Fruit fly (Drosophila melanogaster) whole organism, wandering third instar larva: ENCODE results near the gene CG14877.
A peak's percentile ranks its signal among the peaks of the same experiment; 100 is the strongest.

Source experiments
- Abd-B ChIP-seq: fragments of >200 bp; optimal IDR thresholded peaks from 2 replicates; lab custom pipeline; 2017; ENCODE audit warnings: missing biosample characterization, missing genetic modification characterization
- CG32264 ChIP-seq: fragments of 200-800 bp; sonication (Bioruptor generic); optimal IDR thresholded peaks from 2 replicates; lab custom pipeline; 2016; ENCODE audit warnings: missing biosample characterization, missing genetic modification characterization
- CG9705 ChIP-seq: fragments of 200-800 bp; sonication (Bioruptor generic); optimal IDR thresholded peaks from 2 replicates; lab custom pipeline; 2018; ENCODE audit warnings: missing biosample characterization, mild to moderate bottlenecking, missing genetic modification characterization
- CrebA ChIP-seq: fragments of 200-800 bp; sonication (Bioruptor generic); optimal IDR thresholded peaks from 2 replicates; lab custom pipeline; 2016; ENCODE audit warnings: missing biosample characterization, mild to moderate bottlenecking, missing genetic modification characterization, borderline replicate concordance
- Dfd ChIP-seq: fragments of >200 bp; optimal IDR thresholded peaks from 2 replicates; lab custom pipeline; 2017; ENCODE audit warnings: missing biosample characterization, missing genetic modification characterization
- Dif ChIP-seq: fragments of 200-275, 200-300 bp; sonication (Bioruptor generic); optimal IDR thresholded peaks from 2 replicates; lab custom pipeline; 2018; ENCODE audit warnings: missing biosample characterization, missing genetic modification characterization; ENCODE audit not compliant: partially characterized antibody
- GATAd ChIP-seq: sonication (Bioruptor generic); optimal IDR thresholded peaks from 2 replicates; lab custom pipeline; 2016; ENCODE audit warnings: missing biosample characterization, missing genetic modification characterization
- HLH106 ChIP-seq: fragments of 200-800 bp; optimal IDR thresholded peaks from 3 replicates; lab custom pipeline; 2019; ENCODE audit warnings: missing biosample characterization, mild to moderate bottlenecking, missing genetic modification characterization, moderate library complexity
- Hnf4 ChIP-seq: fragments of 200-800 bp; sonication (Bioruptor generic); optimal IDR thresholded peaks from 2 replicates; lab custom pipeline; 2016; ENCODE audit warnings: missing biosample characterization, mild to moderate bottlenecking, missing genetic modification characterization
- Hr78 ChIP-seq: fragments of >200 bp; optimal IDR thresholded peaks from 2 replicates; lab custom pipeline; 2017; ENCODE audit warnings: missing biosample characterization, missing genetic modification characterization
- Hr83 ChIP-seq: fragments of 200-300 bp; sonication (Bioruptor generic); optimal IDR thresholded peaks from 2 replicates; lab custom pipeline; 2016; ENCODE audit warnings: missing biosample characterization, mild to moderate bottlenecking, missing genetic modification characterization, moderate library complexity; ENCODE audit not compliant: poor library complexity, severe bottlenecking
- Jra ChIP-seq: sonication (Bioruptor generic); optimal IDR thresholded peaks from 2 replicates; lab custom pipeline; 2016; ENCODE audit warnings: missing biosample characterization, missing genetic modification characterization
- Mio ChIP-seq: sonication (Bioruptor generic); optimal IDR thresholded peaks from 2 replicates; lab custom pipeline; 2016; ENCODE audit warnings: missing biosample characterization, missing genetic modification characterization
- Myc ChIP-seq: fragments of >200 bp; optimal IDR thresholded peaks from 2 replicates; lab custom pipeline; 2017
- N ChIP-seq: fragments of >200 bp; optimal IDR thresholded peaks from 2 replicates; lab custom pipeline; 2018; ENCODE audit warnings: missing biosample characterization, missing external identifiers, missing genetic modification characterization
- OdsH ChIP-seq: fragments of 200-800 bp; sonication (Bioruptor generic); optimal IDR thresholded peaks from 2 replicates; lab custom pipeline; 2016; ENCODE audit warnings: missing biosample characterization, mild to moderate bottlenecking, missing genetic modification characterization
- Rel ChIP-seq, 2 experiments: fragments of 200-800 bp; sonication (Bioruptor generic) in 1 of 2; optimal IDR thresholded peaks; 2 replicates in 1 of 2; 3 replicates in 1 of 2; lab custom pipeline; 2016 to 2019; ENCODE audit warnings: mild to moderate bottlenecking in 2 of 2, missing biosample characterization in 2 of 2, missing genetic modification characterization in 2 of 2, moderate library complexity in 1 of 2
- Sp1 ChIP-seq: fragments of 200-800 bp; sonication (Bioruptor generic); optimal IDR thresholded peaks from 3 replicates; lab custom pipeline; 2019; ENCODE audit warnings: missing biosample characterization, mild to moderate bottlenecking, missing genetic modification characterization, moderate library complexity
- Vsx2 ChIP-seq: fragments of 200-300, 225-300 bp; sonication (Bioruptor generic); optimal IDR thresholded peaks from 2 replicates; lab custom pipeline; 2018; ENCODE audit warnings: missing biosample characterization, missing genetic modification characterization; ENCODE audit not compliant: partially characterized antibody
- br ChIP-seq: fragments of 200-800 bp; sonication (Bioruptor generic); optimal IDR thresholded peaks from 2 replicates; lab custom pipeline; 2016; ENCODE audit warnings: missing biosample characterization, missing genetic modification characterization
- brk ChIP-seq: fragments of 200-800 bp; sonication (Bioruptor generic); optimal IDR thresholded peaks from 2 replicates; lab custom pipeline; 2016; ENCODE audit warnings: missing biosample characterization, mild to moderate bottlenecking, missing genetic modification characterization
- dl ChIP-seq, 2 experiments: fragments of 175-275, 200-275 bp in 1 of 2; fragments of 200-275 bp in 1 of 2; sonication (Bioruptor generic); optimal IDR thresholded peaks; lab custom pipeline; 2018; ENCODE audit warnings: mild to moderate bottlenecking in 2 of 2, missing biosample characterization in 2 of 2, missing genetic modification characterization in 2 of 2, moderate library complexity in 2 of 2; ENCODE audit not compliant: partially characterized antibody in 2 of 2, insufficient read depth in 1 of 2
- dmrt93B ChIP-seq: fragments of 200-800 bp; sonication (Bioruptor generic); optimal IDR thresholded peaks from 2 replicates; lab custom pipeline; 2018; ENCODE audit warnings: missing biosample characterization, mild to moderate bottlenecking, missing genetic modification characterization
- dsf ChIP-seq: sonication (Bioruptor generic); optimal IDR thresholded peaks from 2 replicates; lab custom pipeline; 2016; ENCODE audit warnings: missing biosample characterization, missing genetic modification characterization, borderline replicate concordance
- ey ChIP-seq: fragments of 200-800 bp; sonication (Bioruptor generic); optimal IDR thresholded peaks from 2 replicates; lab custom pipeline; 2016; ENCODE audit warnings: missing biosample characterization, missing genetic modification characterization
- foxo ChIP-seq, 2 experiments: fragments of 200-800 bp; sonication (Bioruptor generic); optimal IDR thresholded peaks; 2 replicates in 1 of 2; 3 replicates in 1 of 2; lab custom pipeline; 2016 to 2017; ENCODE audit warnings: missing biosample characterization in 2 of 2, missing genetic modification characterization in 2 of 2
- fru ChIP-seq: fragments of 200-800 bp; sonication (Bioruptor generic); optimal IDR thresholded peaks from 3 replicates; lab custom pipeline; 2016; ENCODE audit warnings: missing biosample characterization, mild to moderate bottlenecking, missing genetic modification characterization
- h ChIP-seq: fragments of 200-800 bp; sonication (Bioruptor generic); optimal IDR thresholded peaks from 3 replicates; lab custom pipeline; 2016; ENCODE audit warnings: missing biosample characterization, mild to moderate bottlenecking, missing genetic modification characterization
- jim ChIP-seq: fragments of 175-275, 200-325 bp; sonication (Bioruptor generic); optimal IDR thresholded peaks from 2 replicates; lab custom pipeline; 2016; ENCODE audit warnings: missing biosample characterization, mild to moderate bottlenecking, missing genetic modification characterization
- lola ChIP-seq: fragments of >200 bp; optimal IDR thresholded peaks from 2 replicates; lab custom pipeline; 2017; ENCODE audit warnings: missing biosample characterization, missing genetic modification characterization
- pan ChIP-seq: fragments of >200 bp; optimal IDR thresholded peaks from 2 replicates; lab custom pipeline; 2017
- psq ChIP-seq: fragments of 200-800 bp; sonication (Bioruptor generic); optimal IDR thresholded peaks from 3 replicates; lab custom pipeline; 2017; ENCODE audit warnings: missing biosample characterization, mild to moderate bottlenecking, missing genetic modification characterization, moderate library complexity
- rgr ChIP-seq: fragments of 200-800 bp; sonication (Bioruptor generic); optimal IDR thresholded peaks from 3 replicates; lab custom pipeline; 2016; ENCODE audit warnings: missing biosample characterization, mild to moderate bottlenecking, missing genetic modification characterization
- sage ChIP-seq: fragments of 200-800 bp; sonication (Bioruptor generic); optimal IDR thresholded peaks from 2 replicates; lab custom pipeline; 2016; ENCODE audit warnings: missing biosample characterization, mild to moderate bottlenecking, missing genetic modification characterization
- sv ChIP-seq: fragments of 200-800 bp; sonication (Bioruptor generic); optimal IDR thresholded peaks from 3 replicates; lab custom pipeline; 2016; ENCODE audit warnings: missing biosample characterization, missing genetic modification characterization
- tai ChIP-seq: sonication (Bioruptor generic); optimal IDR thresholded peaks from 2 replicates; lab custom pipeline; 2016; ENCODE audit warnings: missing biosample characterization, missing genetic modification characterization
- usp ChIP-seq: fragments of >200 bp; optimal IDR thresholded peaks from 2 replicates; lab custom pipeline; 2017; ENCODE audit warnings: missing biosample characterization, missing genetic modification characterization
- woc ChIP-seq: sonication (Bioruptor generic); optimal IDR thresholded peaks from 2 replicates; lab custom pipeline; 2016; ENCODE audit warnings: missing biosample characterization, mild to moderate bottlenecking, missing genetic modification characterization

Gene CG14877

DNA sequence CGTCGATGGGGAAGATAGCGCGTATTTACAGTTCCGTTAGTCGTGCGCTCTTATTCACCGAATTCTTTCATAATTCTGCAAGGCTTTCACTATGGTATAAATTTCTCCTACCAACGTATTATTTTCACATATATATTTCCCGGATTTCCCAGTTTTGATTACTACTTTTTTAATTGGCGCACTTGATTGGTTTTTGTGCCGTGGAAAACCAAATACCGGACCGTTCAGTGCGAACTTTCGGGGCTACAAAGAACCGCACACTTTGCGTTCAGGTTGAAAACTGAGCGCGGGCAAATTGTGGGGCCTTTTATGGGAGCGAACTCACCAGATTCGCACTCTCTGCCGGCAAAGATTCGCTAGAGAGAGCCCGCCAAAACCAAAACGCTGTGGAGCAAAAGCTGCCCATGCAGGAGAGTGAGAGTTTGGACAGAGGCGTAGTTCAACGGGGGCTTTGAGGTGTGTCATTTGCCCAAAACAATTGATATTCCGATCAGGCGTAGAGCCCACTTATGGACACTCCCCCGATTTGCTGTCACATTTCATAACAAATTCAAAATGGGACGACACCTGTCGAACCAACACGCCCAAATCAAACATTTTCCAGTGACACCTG, 5.3 kb upstream of the CG14877 start:
- TF ChIP-seq Dif (GFP tag; lab: Kevin White, UChicago) (peak; percentile 87), dl (GFP tag; optimal IDR thresholded peaks at IDR 0.05; lab: Kevin White, UChicago; ENCODE audit: insufficient read depth in 1 of 2, partially characterized antibody in 2 of 2) (peak; percentile 79 to 86)

DNA sequence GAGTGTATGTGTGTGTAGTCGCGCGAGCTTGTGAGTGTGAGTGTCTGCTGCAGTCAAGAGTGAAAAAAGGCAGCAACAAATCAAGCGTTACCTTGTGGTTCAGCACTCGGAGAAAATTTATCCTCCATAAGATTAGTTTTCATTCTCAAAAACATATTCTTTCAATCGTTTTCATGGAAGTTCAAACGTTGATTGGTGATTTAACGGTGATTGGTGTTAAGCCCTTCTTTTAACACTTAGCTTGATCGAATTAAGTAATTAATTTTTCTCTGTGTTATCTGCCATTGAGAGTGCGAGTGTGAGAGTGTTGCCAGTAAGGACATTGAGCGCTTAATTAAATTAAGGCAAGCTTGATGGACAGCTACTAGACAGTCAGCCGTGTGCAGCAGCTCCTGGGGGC, 3.8 kb upstream of the CG14877 start:
- TF ChIP-seq ey (GFP tag; lab: Kevin White, UChicago): peak; percentile 69
- TF ChIP-seq Sp1 (GFP tag; lab: Kevin White, UChicago): peak; percentile 44
- TF ChIP-seq brk (GFP tag; lab: Kevin White, UChicago): no peak
- TF ChIP-seq rgr (GFP tag; lab: Kevin White, UChicago): peak; percentile 69
- TF ChIP-seq pan (lab: Kevin White, UChicago): no peak
- peak; percentile 70 for TF ChIP-seq fru
- no peak for TF ChIP-seq CG9705 (GFP tag; lab: Kevin White, UChicago)
- TF ChIP-seq woc: no peak
- peak in 1 of 2 experiments; percentile 72 for TF ChIP-seq foxo (GFP tag; optimal IDR thresholded peaks at IDR 0.05; lab: Kevin White, UChicago)
- TF ChIP-seq dmrt93B: peak; percentile 24
- TF ChIP-seq Hnf4 (GFP tag; lab: Kevin White, UChicago): peak; percentile 40
- peak; percentile 76 for TF ChIP-seq h (GFP tag; lab: Kevin White, UChicago)
- no peak for TF ChIP-seq lola (GFP tag; lab: Kevin White, UChicago)
- peak; percentile 70 for TF ChIP-seq br (GFP tag; lab: Kevin White, UChicago)
- peak; percentile 27 for TF ChIP-seq psq
- TF ChIP-seq OdsH (GFP tag; lab: Kevin White, UChicago): peak; percentile 59
- TF ChIP-seq CrebA (GFP tag; lab: Kevin White, UChicago): no peak
- peak; percentile 58 for TF ChIP-seq HLH106 (tag; lab: Kevin White, UChicago)
- TF ChIP-seq Jra (GFP tag; lab: Kevin White, UChicago): no peak
- no peak for TF ChIP-seq Dif (GFP tag; lab: Kevin White, UChicago)
- TF ChIP-seq Mio (GFP tag; lab: Kevin White, UChicago): no peak

DNA sequence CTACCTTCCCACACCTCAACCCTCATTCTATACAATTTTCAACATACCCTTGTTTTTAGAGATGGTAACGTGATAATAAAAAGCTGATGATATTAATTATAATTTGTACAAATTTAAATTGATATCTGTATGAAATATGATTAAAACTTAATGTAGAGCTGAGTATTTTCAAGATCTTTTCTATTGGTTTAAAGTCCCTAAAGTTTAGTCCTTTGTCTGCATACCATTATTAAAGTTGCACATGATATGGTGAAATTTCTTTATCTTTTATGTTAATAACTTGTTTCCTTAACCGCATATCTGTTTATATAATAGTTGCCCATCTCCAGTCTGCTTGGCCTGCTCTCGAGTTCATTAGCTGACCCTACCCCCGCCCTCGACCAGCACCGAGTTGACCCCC, 2.4 kb upstream of the CG14877 start:
- TF ChIP-seq Hr78 (no peak), Hnf4 (GFP tag; lab: Kevin White, UChicago) (no peak), HLH106 (tag; lab: Kevin White, UChicago) (peak; percentile 25), Mio (GFP tag; lab: Kevin White, UChicago) (no peak), Dif (GFP tag; lab: Kevin White, UChicago) (no peak), Rel (GFP tag; optimal IDR thresholded peaks at IDR 0.05; lab: Kevin White, UChicago) (no peak), Rel (tag; optimal IDR thresholded peaks at IDR 0.05; lab: Kevin White, UChicago) (no peak), usp (GFP tag; lab: Kevin White, UChicago) (no peak), pan (lab: Kevin White, UChicago) (no peak), Vsx2 (GFP tag; lab: Kevin White, UChicago) (no peak), Dfd (GFP tag; lab: Kevin White, UChicago) (no peak), CrebA (GFP tag; lab: Kevin White, UChicago) (no peak), Jra (GFP tag; lab: Kevin White, UChicago) (no peak), tai (GFP tag; lab: Kevin White, UChicago) (no peak), dmrt93B (no peak), woc (no peak), Hr83 (GFP tag; lab: Kevin White, UChicago) (no peak), CG9705 (GFP tag; lab: Kevin White, UChicago) (no peak), dl (GFP tag; optimal IDR thresholded peaks at IDR 0.05; lab: Kevin White, UChicago; ENCODE audit: insufficient read depth in 1 of 2, partially characterized antibody in 2 of 2) (no peak), Sp1 (GFP tag; lab: Kevin White, UChicago) (peak; percentile 20), sage (GFP tag; lab: Kevin White, UChicago) (no peak), lola (GFP tag; lab: Kevin White, UChicago) (no peak), dsf (no peak), N (no peak), foxo (GFP tag; optimal IDR thresholded peaks at IDR 0.05; lab: Kevin White, UChicago) (peak in 1 of 2 experiments; percentile 39), jim (GFP tag; lab: Kevin White, UChicago) (no peak), GATAd (GFP tag; lab: Kevin White, UChicago) (no peak), Myc (lab: Kevin White, UChicago) (no peak), fru (peak; percentile 15), h (GFP tag; lab: Kevin White, UChicago) (peak; percentile 25), psq (no peak), br (GFP tag; lab: Kevin White, UChicago) (no peak), OdsH (GFP tag; lab: Kevin White, UChicago) (peak; percentile 18), brk (GFP tag; lab: Kevin White, UChicago) (no peak), Abd-B (GFP tag; lab: Kevin White, UChicago) (no peak), CG32264 (GFP tag; lab: Kevin White, UChicago) (no peak), ey (GFP tag; lab: Kevin White, UChicago) (no peak), rgr (GFP tag; lab: Kevin White, UChicago) (peak; percentile 7), sv (GFP tag; lab: Kevin White, UChicago) (no peak)
